Worm (Caenorhabditis elegans) whole organism, L4/young adult: ENCODE results near the gene mlt-11.

Experiments
- W03F9.2 ChIP-seq: fragments of 150-350 bp; optimal IDR thresholded peaks from 2 replicates; lab custom pipeline; 2014; ENCODE audit warnings: missing biosample characterization, missing genetic modification characterization
- him-1 ChIP-seq: sonication (generic microtip); optimal IDR thresholded peaks from 2 replicates; lab custom pipeline; 2016; ENCODE audit warnings: missing genotype, missing genetic modification reagents, missing genetic modification characterization, missing compliant biosample characterization

ce11 chrV:20722447-20722846 is 55.4 kb downstream of the mlt-11 start:
- TF ChIP-seq W03F9.2 (tag; lab: Kevin White, UChicago) (no peak), him-1 (tag; lab: Kevin White, UChicago) (no peak)
